Worm (Caenorhabditis elegans): Measurements from ENCODE around the gene T02G5.7.
A peak's percentile ranks its signal among the peaks of the same experiment; 100 is the strongest.

The T02G5.7 gene

ce11 chrII:7059274-7059757 lies 16.1 kb upstream of the T02G5.7 start (continued):
- TF ChIP-seq efl-1 (optimal IDR thresholded peaks at IDR 0.05) = peak in 1 of 2 experiments; percentile 28
- TF ChIP-seq efl-1 (GFP tag; optimal IDR thresholded peaks at IDR 0.05 in 1 of 2) = peak; percentile 7 to 87
- no peak for TF ChIP-seq Y116A8C.19 (tag; optimal IDR thresholded peaks at IDR 0.05; ENCODE audit: borderline replicate concordance)
- TF ChIP-seq xbp-1 (tag; optimal IDR thresholded peaks at IDR 0.05) = no peak
- peak; percentile 88 for TF ChIP-seq lin-14 (GFP tag; optimal IDR thresholded peaks at IDR 0.05)
- TF ChIP-seq nhr-84 (tag; optimal IDR thresholded peaks at IDR 0.05) = no peak
- TF ChIP-seq ama-1 (optimal IDR thresholded peaks at IDR 0.05) = no peak
- TF ChIP-seq C16A3.4 (tag; optimal IDR thresholded peaks at IDR 0.05) = peak; percentile 18
- no peak for TF ChIP-seq alr-1 (tag; optimal IDR thresholded peaks at IDR 0.05; ENCODE audit: borderline replicate concordance)
- TF ChIP-seq mdl-1 (tag; optimal IDR thresholded peaks at IDR 0.05) = peak in 1 of 2 experiments; percentile 75
- no peak for TF ChIP-seq isw-1 (GFP tag; IDR thresholded peaks at IDR 0.05)
- TF ChIP-seq blmp-1 (tag; optimal IDR thresholded peaks at IDR 0.05) = peak; percentile 62
- no peak for TF ChIP-seq aha-1 (tag; optimal IDR thresholded peaks at IDR 0.05)
- TF ChIP-seq nhr-20 (tag; optimal IDR thresholded peaks at IDR 0.05) = peak; percentile 87
- no peak for TF ChIP-seq mab-9 (GFP tag; IDR thresholded peaks at IDR 0.05)
- no peak for TF ChIP-seq lin-13 (GFP tag; optimal IDR thresholded peaks at IDR 0.05)
- no peak for TF ChIP-seq F16B12.6 (tag; optimal IDR thresholded peaks at IDR 0.05)
- no peak for TF ChIP-seq unc-130 (tag; optimal IDR thresholded peaks at IDR 0.05)
- no peak for TF ChIP-seq ceh-82 (tag; optimal IDR thresholded peaks at IDR 0.05)
- no peak for TF ChIP-seq zip-4 (GFP tag; optimal IDR thresholded peaks at IDR 0.05)
- no peak for TF ChIP-seq pqm-1 (tag; optimal IDR thresholded peaks at IDR 0.05)
- TF ChIP-seq ztf-11 (tag; optimal IDR thresholded peaks at IDR 0.05) = no peak
- TF ChIP-seq efl-3 (GFP tag; optimal IDR thresholded peaks at IDR 0.05) = no peak
- no peak for TF ChIP-seq nhr-28 (tag; optimal IDR thresholded peaks at IDR 0.05)
- TF ChIP-seq nhr-77 (tag; optimal IDR thresholded peaks at IDR 0.05) = no peak
- no peak for TF ChIP-seq nhr-76 (tag; optimal IDR thresholded peaks at IDR 0.05)
- peak; percentile 46 for TF ChIP-seq grh-1 (GFP tag; IDR thresholded peaks at IDR 0.05)
- TF ChIP-seq ets-5 (GFP tag; IDR thresholded peaks at IDR 0.05) = no peak
- TF ChIP-seq dsc-1 (tag; optimal IDR thresholded peaks at IDR 0.05) = peak; percentile 45
- peak in 3 of 6 experiments; percentile 53 to 79 (median 72) for TF ChIP-seq elt-3 (tag; optimal IDR thresholded peaks at IDR 0.05)
- TF ChIP-seq fkh-10 (GFP tag; optimal IDR thresholded peaks at IDR 0.05) = no peak
- TF ChIP-seq unc-30 (tag; optimal IDR thresholded peaks at IDR 0.05) = no peak

ce11 chrII:7060202-7060601 lies 15.2 kb upstream of the T02G5.7 start:
- peak; percentile 32 for TF ChIP-seq lin-14 (GFP tag; optimal IDR thresholded peaks at IDR 0.05)
- TF ChIP-seq rnt-1 (tag; optimal IDR thresholded peaks at IDR 0.05) = peak; percentile 57
- TF ChIP-seq elt-2 (tag; optimal IDR thresholded peaks at IDR 0.05) = peak; percentile 93
- TF ChIP-seq zag-1 (tag; optimal IDR thresholded peaks at IDR 0.05) = no peak
- no peak for TF ChIP-seq mef-2 (tag; optimal IDR thresholded peaks at IDR 0.05)
- TF ChIP-seq C34B4.2 (tag; optimal IDR thresholded peaks at IDR 0.05) = no peak
- no peak for TF ChIP-seq blmp-1 (tag; optimal IDR thresholded peaks at IDR 0.05)
- TF ChIP-seq nhr-71 (tag; optimal IDR thresholded peaks at IDR 0.05) = peak; percentile 15
- TF ChIP-seq lin-35 (GFP tag; optimal IDR thresholded peaks at IDR 0.05) = peak in 1 of 2 experiments; percentile 13
- TF ChIP-seq nhr-20 (tag; optimal IDR thresholded peaks at IDR 0.05) = peak; percentile 19
- TF ChIP-seq pqm-1 (tag; optimal IDR thresholded peaks at IDR 0.05) = no peak

- TF ChIP-seq lin-39 (tag; optimal IDR thresholded peaks at IDR 0.05) (no peak), F16B12.6 (tag; optimal IDR thresholded peaks at IDR 0.05) (no peak), fkh-10 (GFP tag; optimal IDR thresholded peaks at IDR 0.05) (no peak), fos-1 (tag; optimal IDR thresholded peaks at IDR 0.05) (no peak), nhr-28 (tag; optimal IDR thresholded peaks at IDR 0.05) (peak; percentile 3), skn-1 (tag; optimal IDR thresholded peaks at IDR 0.05) (peak; percentile 92)
Observed at ce11 chrII:7060791-7061190, 14.6 kb upstream of the T02G5.7 start.

Measured in whole organism, L1 larva.